Worm (Caenorhabditis elegans) whole organism, L3 larva: ENCODE results near the gene pigx-1.

ENCODE experiments used
- R02D3.7 ChIP-seq: fragments of 150-350 bp; optimal IDR thresholded peaks from 2 replicates; lab custom pipeline; 2014; ENCODE audit warnings: missing biosample characterization, missing genetic modification characterization
- ZK546.5 ChIP-seq: sonication (generic microtip); optimal IDR thresholded peaks from 2 replicates; lab custom pipeline; 2017; ENCODE audit warnings: missing biosample characterization, missing genetic modification characterization
- aly-2 ChIP-seq: fragments of 150-350 bp; optimal IDR thresholded peaks from 2 replicates; lab custom pipeline; 2014; ENCODE audit warnings: missing biosample characterization, missing genetic modification characterization
- ama-1 ChIP-seq: fragments of 150-350 bp; optimal IDR thresholded peaks from 2 replicates; lab custom pipeline; 2018
- ceh-16 ChIP-seq: sonication (generic microtip); optimal IDR thresholded peaks from 2 replicates; lab custom pipeline; 2017; ENCODE audit warnings: missing biosample characterization, missing genetic modification characterization
- ceh-28 ChIP-seq: fragments of 150-350 bp; optimal IDR thresholded peaks from 2 replicates; lab custom pipeline; 2014; ENCODE audit warnings: missing biosample characterization, missing genetic modification reagents, missing genetic modification characterization
- ceh-82 ChIP-seq: fragments of 150-350 bp; optimal IDR thresholded peaks from 2 replicates; lab custom pipeline; 2014; ENCODE audit warnings: missing biosample characterization, missing genetic modification characterization
- ceh-9 ChIP-seq: sonication (generic microtip); optimal IDR thresholded peaks from 2 replicates; lab custom pipeline; 2018; ENCODE audit warnings: missing biosample characterization, missing genetic modification characterization
- daf-12 ChIP-seq: fragments of 150-350 bp; optimal IDR thresholded peaks from 2 replicates; lab custom pipeline; 2014; ENCODE audit warnings: missing biosample characterization, missing genetic modification reagents, missing genetic modification characterization
- egl-27 ChIP-seq: sonication (generic microtip); optimal IDR thresholded peaks from 4 replicates; lab custom pipeline; 2017; ENCODE audit warnings: missing biosample characterization, missing genetic modification reagents, missing genetic modification characterization
- egl-5 ChIP-seq: fragments of 150-350 bp; optimal IDR thresholded peaks from 2 replicates; lab custom pipeline; 2017; ENCODE audit warnings: missing biosample characterization, missing genetic modification reagents, missing genetic modification characterization, inconsistent platforms
- elt-1 ChIP-seq: fragments of 150-350 bp; optimal IDR thresholded peaks from 2 replicates; lab custom pipeline; 2014; ENCODE audit warnings: missing biosample characterization, missing genetic modification characterization
- elt-2 ChIP-seq: sonication (generic microtip); optimal IDR thresholded peaks from 2 replicates; lab custom pipeline; 2016; ENCODE audit warnings: missing genetic modification reagents, mild to moderate bottlenecking, missing genetic modification characterization, missing compliant biosample characterization
- elt-3 ChIP-seq, 3 experiments: fragments of 150-350 bp in 1 of 3; sonication (generic microtip) in 2 of 3; optimal IDR thresholded peaks; 2 replicates in 2 of 3; 4 replicates in 1 of 3; lab custom pipeline; 2014 to 2017; ENCODE audit warnings: missing biosample characterization in 3 of 3, missing genetic modification characterization in 3 of 3
- eor-1 ChIP-seq, 2 experiments: fragments of 150-350 bp; optimal IDR thresholded peaks; 2 replicates each; lab custom pipeline; 2014 to 2018; ENCODE audit warnings: missing biosample characterization in 2 of 2, missing genetic modification characterization in 2 of 2
- fkh-10 ChIP-seq: sonication (generic microtip); optimal IDR thresholded peaks from 2 replicates; lab custom pipeline; 2017; ENCODE audit warnings: missing biosample characterization, missing genetic modification reagents, missing genetic modification characterization
- fkh-2 ChIP-seq: fragments of 150-350 bp; optimal IDR thresholded peaks from 2 replicates; lab custom pipeline; 2014; ENCODE audit warnings: missing biosample characterization, missing genetic modification reagents, missing genetic modification characterization
- fos-1 ChIP-seq: fragments of 150-350 bp; optimal IDR thresholded peaks from 2 replicates; lab custom pipeline; 2014; ENCODE audit warnings: missing biosample characterization, missing genetic modification characterization
- hmg-11 ChIP-seq: sonication (generic microtip); optimal IDR thresholded peaks from 2 replicates; lab custom pipeline; 2016; ENCODE audit warnings: missing genetic modification characterization, missing compliant biosample characterization
- jun-1 ChIP-seq: fragments of 150-350 bp; optimal IDR thresholded peaks from 2 replicates; lab custom pipeline; 2014; ENCODE audit warnings: missing biosample characterization, missing genetic modification reagents, missing genetic modification characterization
- lin-15B ChIP-seq: fragments of 150-350 bp; optimal IDR thresholded peaks from 2 replicates; lab custom pipeline; 2014; ENCODE audit warnings: missing biosample characterization, missing genetic modification characterization
- lin-39 ChIP-seq: fragments of 150-350 bp; optimal IDR thresholded peaks from 2 replicates; lab custom pipeline; 2018; ENCODE audit warnings: missing biosample characterization, missing genetic modification reagents, missing genetic modification characterization
- lsy-12 ChIP-seq: sonication (generic microtip); optimal IDR thresholded peaks from 2 replicates; lab custom pipeline; 2016; ENCODE audit warnings: mild to moderate bottlenecking, missing genetic modification characterization, missing compliant biosample characterization
- mdl-1 ChIP-seq: fragments of 150-350 bp; optimal IDR thresholded peaks from 2 replicates; lab custom pipeline; 2014; ENCODE audit warnings: missing biosample characterization, missing genetic modification characterization
- mml-1 ChIP-seq: fragments of 150-350 bp; sonication (generic microtip); optimal IDR thresholded peaks from 3 replicates; lab custom pipeline; 2014; ENCODE audit warnings: missing biosample characterization, missing genetic modification characterization
- nfya-1 ChIP-seq: sonication (generic microtip); optimal IDR thresholded peaks from 2 replicates; lab custom pipeline; 2017; ENCODE audit warnings: missing genetic modification characterization, mild to moderate bottlenecking, missing compliant biosample characterization, antibody characterized with exemption, moderate library complexity; ENCODE audit not compliant: insufficient read depth
- nhr-11 ChIP-seq: fragments of 150-350 bp; optimal IDR thresholded peaks from 2 replicates; lab custom pipeline; 2014; ENCODE audit warnings: missing biosample characterization, missing genetic modification characterization
- nhr-12 ChIP-seq: fragments of 150-350 bp; optimal IDR thresholded peaks from 2 replicates; lab custom pipeline; 2014; ENCODE audit warnings: missing biosample characterization, missing genetic modification characterization
- nhr-23 ChIP-seq: fragments of 150-350 bp; optimal IDR thresholded peaks from 2 replicates; lab custom pipeline; 2014; ENCODE audit warnings: missing biosample characterization, missing genetic modification reagents, missing genetic modification characterization
- nhr-237 ChIP-seq: fragments of 150-350 bp; optimal IDR thresholded peaks from 2 replicates; lab custom pipeline; 2014; ENCODE audit warnings: missing biosample characterization, missing genetic modification characterization
- nhr-25 ChIP-seq: sonication (generic microtip); optimal IDR thresholded peaks from 2 replicates; lab custom pipeline; 2017; ENCODE audit warnings: missing biosample characterization, missing genetic modification characterization
- nhr-28 ChIP-seq: fragments of 150-350 bp; optimal IDR thresholded peaks from 2 replicates; lab custom pipeline; 2014; ENCODE audit warnings: missing biosample characterization, missing genetic modification characterization
- nhr-43 ChIP-seq: sonication (generic microtip); optimal IDR thresholded peaks from 2 replicates; lab custom pipeline; 2016; ENCODE audit warnings: mild to moderate bottlenecking, missing genetic modification characterization, missing compliant biosample characterization; ENCODE audit not compliant: poor library complexity, severe bottlenecking
- nhr-67 ChIP-seq: fragments of 150-350 bp; optimal IDR thresholded peaks from 2 replicates; lab custom pipeline; 2014; ENCODE audit warnings: missing biosample characterization, missing genetic modification characterization
- nhr-76 ChIP-seq: fragments of 150-350 bp; sonication (generic microtip); optimal IDR thresholded peaks from 5 replicates; lab custom pipeline; 2014; ENCODE audit warnings: missing biosample characterization, missing genetic modification characterization
- nhr-77 ChIP-seq: fragments of 150-350 bp; optimal IDR thresholded peaks from 2 replicates; lab custom pipeline; 2014; ENCODE audit warnings: missing biosample characterization, missing genetic modification characterization
- pha-4 ChIP-seq: fragments of 150-350 bp; optimal IDR thresholded peaks from 2 replicates; lab custom pipeline; 2014; ENCODE audit warnings: missing biosample characterization, missing genetic modification reagents, missing genetic modification characterization
- pqm-1 ChIP-seq: fragments of 150-350 bp; optimal IDR thresholded peaks from 2 replicates; lab custom pipeline; 2017; ENCODE audit warnings: missing biosample characterization, missing genetic modification characterization, inconsistent platforms
- sea-2 ChIP-seq: fragments of 150-350 bp; sonication (generic microtip); optimal IDR thresholded peaks from 4 replicates; lab custom pipeline; 2014; ENCODE audit warnings: missing biosample characterization, missing genetic modification reagents, missing genetic modification characterization
- skn-1 ChIP-seq: fragments of 150-350 bp; optimal IDR thresholded peaks from 2 replicates; lab custom pipeline; 2014; ENCODE audit warnings: missing biosample characterization, missing genetic modification characterization
- snpc-4 ChIP-seq: fragments of 150-350 bp; optimal IDR thresholded peaks from 2 replicates; lab custom pipeline; 2014; ENCODE audit warnings: missing biosample characterization, missing genetic modification characterization
- tbx-2 ChIP-seq: sonication (generic microtip); optimal IDR thresholded peaks from 2 replicates; lab custom pipeline; 2016; ENCODE audit warnings: mild to moderate bottlenecking, missing genetic modification characterization, missing compliant biosample characterization
- unc-39 ChIP-seq: sonication (generic microtip); optimal IDR thresholded peaks from 4 replicates; lab custom pipeline; 2017; ENCODE audit warnings: missing biosample characterization, missing genetic modification characterization
- unc-62 ChIP-seq: fragments of 150-350 bp; sonication (generic microtip); optimal IDR thresholded peaks from 4 replicates; lab custom pipeline; 2014; ENCODE audit warnings: missing biosample characterization, missing genetic modification reagents, missing genetic modification characterization
- zag-1 ChIP-seq: fragments of 150-350 bp; optimal IDR thresholded peaks from 2 replicates; lab custom pipeline; 2014; ENCODE audit warnings: missing biosample characterization, missing genetic modification characterization
- ztf-11 ChIP-seq: fragments of 150-350 bp; optimal IDR thresholded peaks from 2 replicates; lab custom pipeline; 2014; ENCODE audit warnings: missing biosample characterization, missing genetic modification characterization
- ztf-4 ChIP-seq: fragments of 150-350 bp; optimal IDR thresholded peaks from 2 replicates; lab custom pipeline; 2014; ENCODE audit warnings: missing biosample characterization, missing genetic modification characterization

pigx-1 gene

DNA sequence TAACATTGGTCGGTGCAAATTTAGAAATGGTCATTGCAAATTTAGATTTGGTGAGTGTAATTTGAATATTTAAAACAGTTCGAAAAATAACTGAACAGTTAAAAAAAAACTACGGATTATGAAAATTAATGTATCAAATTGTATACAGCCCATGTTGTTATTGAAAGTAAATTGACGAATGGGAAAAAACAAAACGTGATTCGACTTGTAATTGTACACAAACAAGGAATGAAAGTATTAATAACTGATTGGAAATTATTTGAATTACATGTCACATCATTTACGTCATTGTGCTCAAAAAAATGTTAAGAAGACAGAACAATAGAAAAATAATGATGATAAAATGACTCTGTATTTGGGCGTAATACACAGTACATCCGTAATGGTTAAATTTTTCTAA, 2.5 kb downstream of the pigx-1 start:
- peak; percentile 12 for TF ChIP-seq pqm-1 (tag; lab: Kevin White, UChicago)
- TF ChIP-seq nhr-12 (tag; lab: Kevin White, UChicago): no peak
- no peak for TF ChIP-seq nhr-43 (tag; lab: Kevin White, UChicago)
- no peak for TF ChIP-seq ceh-9 (tag; lab: Kevin White, UChicago)
- TF ChIP-seq nhr-76: no peak
- TF ChIP-seq nhr-28: no peak
- no peak for TF ChIP-seq snpc-4
- no peak for TF ChIP-seq ZK546.5 (tag; lab: Kevin White, UChicago)
- no peak for TF ChIP-seq skn-1 (tag; lab: Kevin White, UChicago)
- no peak for TF ChIP-seq fkh-10 (GFP tag; lab: Kevin White, UChicago)
- no peak for TF ChIP-seq nhr-25 (tag; lab: Kevin White, UChicago)
- no peak for TF ChIP-seq nhr-77 (tag; lab: Kevin White, UChicago)
- TF ChIP-seq lsy-12 (tag; lab: Kevin White, UChicago): no peak
- no peak for TF ChIP-seq R02D3.7
- no peak for TF ChIP-seq fos-1 (tag; lab: Kevin White, UChicago)
- TF ChIP-seq jun-1 (tag; lab: Kevin White, UChicago): no peak
- TF ChIP-seq egl-5 (tag; lab: Kevin White, UChicago): no peak
- TF ChIP-seq mdl-1: no peak
- TF ChIP-seq eor-1 (tag; optimal IDR thresholded peaks at IDR 0.05; lab: Kevin White, UChicago): no peak
- TF ChIP-seq nhr-67 (tag; lab: Kevin White, UChicago): no peak
- TF ChIP-seq aly-2: no peak
- no peak for TF ChIP-seq hmg-11 (tag; lab: Kevin White, UChicago)
- no peak for TF ChIP-seq ceh-28 (tag; lab: Kevin White, UChicago)
- TF ChIP-seq elt-2 (tag; lab: Kevin White, UChicago): peak; percentile 18
- peak; percentile 56 for TF ChIP-seq pha-4
- TF ChIP-seq mml-1 (tag; lab: Kevin White, UChicago): no peak
- TF ChIP-seq lin-39 (tag; lab: Kevin White, UChicago): no peak
- TF ChIP-seq, all 47 proteins: peak for 3

DNA sequence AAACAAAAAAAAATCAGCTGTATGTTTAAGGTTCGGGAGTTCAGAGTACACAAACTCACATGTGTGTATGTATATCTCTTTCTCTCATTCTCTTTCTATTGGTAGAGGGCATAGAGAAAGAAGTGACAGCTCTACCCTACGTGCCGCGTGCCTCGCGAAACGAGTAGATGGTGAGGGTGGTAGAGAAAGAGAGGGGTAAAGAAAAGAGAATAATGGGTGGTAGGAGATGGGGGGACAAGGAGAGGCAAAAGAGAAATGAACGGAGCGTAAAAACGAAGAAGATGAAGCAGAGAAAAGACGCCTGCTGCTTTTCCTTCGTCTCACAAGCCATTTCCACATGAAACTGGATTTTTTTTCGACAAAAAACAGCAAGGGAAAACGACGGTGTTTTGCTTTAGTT, 3.7 kb downstream of the pigx-1 start:
- TF ChIP-seq ama-1 (lab: Kevin White, UChicago) (peak; percentile 72), nfya-1 (tag; lab: Kevin White, UChicago) (peak; percentile 96), ceh-16 (tag; lab: Kevin White, UChicago) (no peak), ztf-4 (tag; lab: Kevin White, UChicago) (peak; percentile 67), ZK546.5 (tag; lab: Kevin White, UChicago) (no peak), nhr-237 (tag; lab: Kevin White, UChicago) (no peak), fkh-2 (tag; lab: Kevin White, UChicago) (peak; percentile 90), tbx-2 (tag; lab: Kevin White, UChicago) (peak; percentile 72), egl-27 (peak; percentile 89), eor-1 (tag; optimal IDR thresholded peaks at IDR 0.05; lab: Kevin White, UChicago) (no peak), nhr-67 (tag; lab: Kevin White, UChicago) (no peak), elt-3 (tag; optimal IDR thresholded peaks at IDR 0.05; lab: Kevin White, UChicago) (peak in 1 of 3 experiments; percentile 30), mdl-1 (peak; percentile 93), fos-1 (tag; lab: Kevin White, UChicago) (peak; percentile 65), nhr-76 (no peak), ceh-9 (tag; lab: Kevin White, UChicago) (no peak), elt-1 (tag; lab: Kevin White, UChicago) (peak; percentile 81), nhr-43 (tag; lab: Kevin White, UChicago) (peak; percentile 88), zag-1 (peak; percentile 21), mml-1 (tag; lab: Kevin White, UChicago) (no peak), skn-1 (tag; lab: Kevin White, UChicago) (peak; percentile 32), R02D3.7 (peak; percentile 58), unc-39 (tag; lab: Kevin White, UChicago) (no peak), hmg-11 (tag; lab: Kevin White, UChicago) (peak; percentile 99), fkh-10 (GFP tag; lab: Kevin White, UChicago) (peak; percentile 79), pqm-1 (tag; lab: Kevin White, UChicago) (peak; percentile 90), nhr-28 (no peak), pha-4 (peak; percentile 99), jun-1 (tag; lab: Kevin White, UChicago) (peak; percentile 92), nhr-77 (tag; lab: Kevin White, UChicago) (peak; percentile 23), lsy-12 (tag; lab: Kevin White, UChicago) (peak; percentile 34), unc-62 (peak; percentile 99), nhr-25 (tag; lab: Kevin White, UChicago) (peak; percentile 93), ztf-11 (tag; lab: Kevin White, UChicago) (no peak), nhr-11 (peak; percentile 80), ceh-28 (tag; lab: Kevin White, UChicago) (peak; percentile 83), ceh-82 (tag; lab: Kevin White, UChicago) (peak; percentile 77), aly-2 (no peak), sea-2 (GFP tag; lab: Kevin White, UChicago) (no peak), egl-5 (tag; lab: Kevin White, UChicago) (peak; percentile 98), lin-15B (peak; percentile 65), elt-2 (tag; lab: Kevin White, UChicago) (peak; percentile 80), snpc-4 (peak; percentile 84), daf-12 (tag; lab: Kevin White, UChicago) (no peak), nhr-12 (tag; lab: Kevin White, UChicago) (no peak), nhr-23 (peak; percentile 83), lin-39 (tag; lab: Kevin White, UChicago) (peak; percentile 89)
- TF ChIP-seq, all 47 proteins: peak for 32
